Worm (Caenorhabditis elegans): ENCODE results near the gene ZC443.4.

ZC443.4 gene

ce11 chrV:12797992-12798391 lies 21.7 kb downstream of the ZC443.4 start, which contains the start of gene ugt-6:
Gene ugt-6 (minus strand): TSS chrV:12798224.
- TF ChIP-seq unc-62 (GFP tag; optimal IDR thresholded peaks at IDR 0.05) (no peak), lir-3 (tag; optimal IDR thresholded peaks at IDR 0.05; ENCODE audit: poor library complexity) (no peak), nhr-85 (tag) (no peak), ceh-82 (tag; optimal IDR thresholded peaks at IDR 0.05) (no peak), sup-37 (GFP tag; optimal IDR thresholded peaks at IDR 0.05) (no peak)

ce11 chrV:12796908-12797490 lies 22.7 kb downstream of the ZC443.4 start:
- TF ChIP-seq swsn-7 (tag; optimal IDR thresholded peaks at IDR 0.05) (no peak), lin-14 (GFP tag; optimal IDR thresholded peaks at IDR 0.05) (no peak), elt-2 (tag; optimal IDR thresholded peaks at IDR 0.05) (peak; percentile 66), pax-3 (tag; optimal IDR thresholded peaks at IDR 0.05) (no peak), nhr-84 (tag; optimal IDR thresholded peaks at IDR 0.05) (no peak)

ce11 chrV:12795927-12796326 lies 23.8 kb downstream of the ZC443.4 start:
- TF ChIP-seq elt-3 (tag; optimal IDR thresholded peaks at IDR 0.05), result peak in 1 of 6 experiments; percentile 4
- TF ChIP-seq elt-2 (tag; optimal IDR thresholded peaks at IDR 0.05), result peak; percentile 54
- TF ChIP-seq nhr-20 (tag; optimal IDR thresholded peaks at IDR 0.05), result peak; percentile 5
- no peak for TF ChIP-seq lin-14 (GFP tag; optimal IDR thresholded peaks at IDR 0.05)

ce11 chrV:12795196-12795595 lies 24.5 kb downstream of the ZC443.4 start, which contains the start of gene ugt-4:
Gene ugt-4 (minus strand): TSS chrV:12795336.
- no peak for TF ChIP-seq ceh-82 (tag; optimal IDR thresholded peaks at IDR 0.05)
- no peak for TF ChIP-seq unc-86 (tag; optimal IDR thresholded peaks at IDR 0.05)
- TF ChIP-seq dpl-1 (GFP tag; optimal IDR thresholded peaks at IDR 0.05), result no peak
- TF ChIP-seq egl-27 (tag; optimal IDR thresholded peaks at IDR 0.05), result no peak
- TF ChIP-seq fos-1 (tag; optimal IDR thresholded peaks at IDR 0.05), result no peak
- TF ChIP-seq lin-39 (tag; optimal IDR thresholded peaks at IDR 0.05), result no peak
- TF ChIP-seq nhr-19 (GFP tag; conservative IDR thresholded peaks at IDR 0.05), result no peak
- no peak for TF ChIP-seq fkh-10 (GFP tag; optimal IDR thresholded peaks at IDR 0.05)
- TF ChIP-seq F16B12.6 (tag; optimal IDR thresholded peaks at IDR 0.05), result no peak
- no peak for TF ChIP-seq grh-1 (GFP tag; IDR thresholded peaks at IDR 0.05)
- no peak for TF ChIP-seq ceh-88 (GFP tag; IDR thresholded peaks at IDR 0.05)
- TF ChIP-seq alr-1 (tag; optimal IDR thresholded peaks at IDR 0.05; ENCODE audit: borderline replicate concordance), result no peak
- TF ChIP-seq Y116A8C.19 (tag; optimal IDR thresholded peaks at IDR 0.05; ENCODE audit: borderline replicate concordance), result no peak
- TF ChIP-seq isw-1 (GFP tag; IDR thresholded peaks at IDR 0.05), result no peak
- TF ChIP-seq egl-13 (tag; optimal IDR thresholded peaks at IDR 0.05), result no peak
- peak in 1 of 2 experiments; percentile 36 for TF ChIP-seq lin-35 (GFP tag; optimal IDR thresholded peaks at IDR 0.05)
- TF ChIP-seq fkh-4 (tag; optimal IDR thresholded peaks at IDR 0.05; ENCODE audit: borderline replicate concordance), result no peak
- TF ChIP-seq tbx-2 (tag; optimal IDR thresholded peaks at IDR 0.05), result no peak
- peak; percentile 50 for TF ChIP-seq elt-2 (tag; optimal IDR thresholded peaks at IDR 0.05)
- TF ChIP-seq nhr-71 (tag; optimal IDR thresholded peaks at IDR 0.05), result peak; percentile 10
- no peak for TF ChIP-seq hlh-4 (tag; optimal IDR thresholded peaks at IDR 0.05)
- TF ChIP-seq blmp-1 (tag; optimal IDR thresholded peaks at IDR 0.05), result no peak
- peak in 1 of 6 experiments; percentile 47 for TF ChIP-seq elt-3 (tag; optimal IDR thresholded peaks at IDR 0.05)
- TF ChIP-seq unc-62 (GFP tag; optimal IDR thresholded peaks at IDR 0.05), result no peak

- no peak for TF ChIP-seq dpl-1 (GFP tag; optimal IDR thresholded peaks at IDR 0.05)
- TF ChIP-seq snu-23 (GFP tag; optimal IDR thresholded peaks at IDR 0.05), result no peak
- TF ChIP-seq snpc-4 (tag; optimal IDR thresholded peaks at IDR 0.05), result no peak
- no peak for TF ChIP-seq lin-14 (GFP tag; optimal IDR thresholded peaks at IDR 0.05)
- TF ChIP-seq lin-35 (GFP tag; optimal IDR thresholded peaks at IDR 0.05), result peak in 1 of 2 experiments; percentile 37
- no peak for TF ChIP-seq tlp-1 (tag; optimal IDR thresholded peaks at IDR 0.05)
- TF ChIP-seq elt-2 (tag; optimal IDR thresholded peaks at IDR 0.05), result peak; percentile 48
- TF ChIP-seq lsy-2 (tag; optimal IDR thresholded peaks at IDR 0.05), result no peak
- no peak for TF ChIP-seq ces-1 (GFP tag; optimal IDR thresholded peaks at IDR 0.05)
- no peak for TF ChIP-seq sup-37 (GFP tag; optimal IDR thresholded peaks at IDR 0.05)
- no peak for TF ChIP-seq pax-3 (tag; optimal IDR thresholded peaks at IDR 0.05)
- TF ChIP-seq ztf-4 (tag; optimal IDR thresholded peaks at IDR 0.05), result no peak
- no peak for TF ChIP-seq jun-1 (tag; optimal IDR thresholded peaks at IDR 0.05)
- no peak for TF ChIP-seq nhr-71 (tag; optimal IDR thresholded peaks at IDR 0.05)
Observed at ce11 chrV:12792752-12793151, 26.9 kb downstream of the ZC443.4 start, which contains the start of gene ugt-5. Gene ugt-5 (minus strand): TSS chrV:12792965.
